Fruit fly (Drosophila melanogaster) whole organism, embryonic: ENCODE data around the gene CG9393.

Source experiments
- B-H2 ChIP-seq: fragments of 200-800 bp; sonication (Bioruptor generic); optimal IDR thresholded peaks from 2 replicates; lab custom pipeline; 2018; ENCODE audit warnings: missing biosample characterization, mild to moderate bottlenecking, missing genetic modification characterization
- CG10209 ChIP-seq: fragments of 200-800 bp; sonication (Bioruptor generic); optimal IDR thresholded peaks from 3 replicates; lab custom pipeline; 2017; ENCODE audit warnings: missing biosample characterization, mild to moderate bottlenecking, missing genetic modification characterization, missing genetic modification reagents
- CG10274 ChIP-seq: fragments of 200-800 bp; sonication (Bioruptor generic); optimal IDR thresholded peaks from 3 replicates; lab custom pipeline; 2017; ENCODE audit warnings: missing biosample characterization, mild to moderate bottlenecking, missing genetic modification characterization
- CG11456 ChIP-seq: fragments of 200-800 bp; sonication (Bioruptor generic); IDR thresholded peaks from 3 replicates; pipeline ENCODE4 v1.3.6; 2022; ENCODE audit warnings: missing biosample characterization, missing genetic modification characterization
- CG12155 ChIP-seq: fragments of 200-800 bp; sonication (Bioruptor generic); optimal IDR thresholded peaks from 3 replicates; lab custom pipeline; 2016; ENCODE audit warnings: missing biosample characterization, missing genetic modification characterization
- CG13123 ChIP-seq: fragments of 200-800 bp; sonication (Bioruptor generic); optimal IDR thresholded peaks from 2 replicates; lab custom pipeline; 2016; ENCODE audit warnings: missing biosample characterization, missing genetic modification characterization
- CG14014 ChIP-seq: fragments of 200-800 bp; sonication (Bioruptor generic); IDR thresholded peaks from 2 replicates; pipeline ENCODE4 v1.3.6; 2022; ENCODE audit warnings: missing biosample characterization, missing genetic modification characterization
- CG17568 ChIP-seq: fragments of 200-800 bp; sonication (Bioruptor generic); optimal IDR thresholded peaks from 2 replicates; lab custom pipeline; 2018; ENCODE audit warnings: missing biosample characterization, mild to moderate bottlenecking, missing genetic modification characterization, moderate library complexity
- CG18011 ChIP-seq: fragments of 200-800 bp; sonication (Bioruptor generic); optimal IDR thresholded peaks from 2 replicates; lab custom pipeline; 2017; ENCODE audit warnings: missing biosample characterization, missing genetic modification characterization, mild to moderate bottlenecking, moderate library complexity, missing genotype
- CG2116 ChIP-seq: fragments of 200-800 bp; sonication (Bioruptor generic); optimal IDR thresholded peaks from 3 replicates; lab custom pipeline; 2018; ENCODE audit warnings: missing biosample characterization, mild to moderate bottlenecking, missing genetic modification characterization
- CG42726 ChIP-seq: fragments of 200-800 bp; sonication (Bioruptor generic); IDR thresholded peaks from 2 replicates; pipeline ENCODE4 v1.3.6; 2022; ENCODE audit warnings: missing biosample characterization, missing genetic modification characterization; ENCODE audit not compliant: partially characterized antibody
- CG6272 ChIP-seq: fragments of 200-800 bp; sonication (Bioruptor generic); IDR thresholded peaks from 2 replicates; pipeline ENCODE4 v1.3.6; 2022; ENCODE audit warnings: missing biosample characterization, missing genetic modification characterization
- CG6813 ChIP-seq: fragments of 200-800 bp; sonication (Bioruptor generic); optimal IDR thresholded peaks from 2 replicates; lab custom pipeline; 2017; ENCODE audit warnings: missing biosample characterization, missing genetic modification characterization, mild to moderate bottlenecking, moderate library complexity, missing genetic modification reagents
- CG8089 ChIP-seq: fragments of 200-800 bp; sonication (Bioruptor generic); optimal IDR thresholded peaks from 3 replicates; lab custom pipeline; 2016; ENCODE audit warnings: missing biosample characterization, missing genetic modification characterization
- CG9727 ChIP-seq: fragments of 200-800 bp; sonication (Bioruptor generic); optimal IDR thresholded peaks from 3 replicates; lab custom pipeline; 2017; ENCODE audit warnings: missing biosample characterization, mild to moderate bottlenecking, missing genetic modification characterization
- Doc2 ChIP-seq: fragments of 200-800 bp; sonication (Bioruptor generic); IDR thresholded peaks from 2 replicates; pipeline ENCODE4 v1.3.6; 2022; ENCODE audit warnings: missing biosample characterization, missing genetic modification characterization
- Drgx ChIP-seq: fragments of 200-800 bp; sonication (Bioruptor generic); IDR thresholded peaks from 2 replicates; pipeline ENCODE4 v1.3.6; 2022; ENCODE audit warnings: missing biosample characterization, missing genetic modification characterization
- Gsc ChIP-seq: fragments of 200-800 bp; sonication (Bioruptor generic); IDR thresholded peaks from 2 replicates; pipeline ENCODE4 v1.3.6; 2022; ENCODE audit warnings: missing biosample characterization, missing genetic modification characterization
- Hmr ChIP-seq: fragments of 200-800 bp; sonication (Bioruptor generic); optimal IDR thresholded peaks from 3 replicates; lab custom pipeline; 2017; ENCODE audit warnings: mild to moderate bottlenecking, missing biosample characterization, missing genetic modification reagents, missing genetic modification characterization
- Hmx ChIP-seq: fragments of 200-800 bp; sonication (Bioruptor generic); optimal IDR thresholded peaks from 2 replicates; lab custom pipeline; 2016; ENCODE audit warnings: missing biosample characterization, missing genetic modification characterization
- Kr ChIP-seq: fragments of 200-800 bp; sonication (Bioruptor generic); optimal IDR thresholded peaks from 2 replicates; lab custom pipeline; 2017; ENCODE audit warnings: missing biosample characterization, mild to moderate bottlenecking, missing genetic modification characterization
- Lpt ChIP-seq: fragments of >200 bp; optimal IDR thresholded peaks from 2 replicates; lab custom pipeline; 2018; ENCODE audit warnings: missing biosample characterization, missing genetic modification characterization
- Neu2 ChIP-seq: fragments of 200-800 bp; sonication (Bioruptor generic); optimal IDR thresholded peaks from 3 replicates; lab custom pipeline; 2016; ENCODE audit warnings: missing biosample characterization, missing genetic modification characterization, borderline replicate concordance
- Opbp ChIP-seq: fragments of 200-800 bp; sonication (Bioruptor generic); IDR thresholded peaks from 3 replicates; pipeline ENCODE4 v1.3.6; 2022; ENCODE audit warnings: missing biosample characterization, missing genetic modification characterization; ENCODE audit not compliant: partially characterized antibody
- Sin3A ChIP-seq: fragments of >200 bp; optimal IDR thresholded peaks from 2 replicates; lab custom pipeline; 2018
- Sry-β ChIP-seq: fragments of 200-800 bp; sonication (Bioruptor generic); optimal IDR thresholded peaks from 2 replicates; lab custom pipeline; 2018; ENCODE audit warnings: missing biosample characterization, mild to moderate bottlenecking, missing genetic modification characterization, moderate library complexity
- YL-1 ChIP-seq: fragments of 200-800 bp; sonication (Bioruptor generic); optimal IDR thresholded peaks from 3 replicates; lab custom pipeline; 2017; ENCODE audit warnings: missing biosample characterization, mild to moderate bottlenecking, missing genetic modification characterization
- ab ChIP-seq: fragments of 200-800 bp; sonication (Bioruptor generic); optimal IDR thresholded peaks from 2 replicates; lab custom pipeline; 2016; ENCODE audit warnings: missing biosample characterization, missing genetic modification characterization
- aop ChIP-seq: fragments of 200-800 bp; sonication (Bioruptor generic); IDR thresholded peaks from 2 replicates; pipeline ENCODE4 v1.3.6; 2022; ENCODE audit warnings: missing biosample characterization, missing genetic modification characterization
- bab2 ChIP-seq: fragments of 200-800 bp; sonication (Bioruptor generic); optimal IDR thresholded peaks from 2 replicates; lab custom pipeline; 2016; ENCODE audit warnings: missing biosample characterization, missing genetic modification characterization
- bsh ChIP-seq, 2 experiments: fragments of 200-800 bp; sonication (Bioruptor generic); optimal IDR thresholded peaks; 2 replicates each; lab custom pipeline; 2017 to 2018; ENCODE audit warnings: mild to moderate bottlenecking in 2 of 2, missing biosample characterization in 2 of 2, missing genetic modification characterization in 2 of 2, moderate library complexity in 1 of 2
- btn ChIP-seq: fragments of 200-800 bp; sonication (Bioruptor generic); optimal IDR thresholded peaks from 2 replicates; lab custom pipeline; 2016; ENCODE audit warnings: missing biosample characterization, missing genetic modification characterization
- chinmo ChIP-seq: fragments of 200-800 bp; sonication (Bioruptor generic); IDR thresholded peaks from 4 replicates; pipeline ENCODE4 v1.3.6; 2022; ENCODE audit warnings: missing biosample characterization, missing genetic modification characterization; ENCODE audit not compliant: partially characterized antibody
- disco-r ChIP-seq: fragments of 200-800 bp; sonication (Bioruptor generic); optimal IDR thresholded peaks from 2 replicates; lab custom pipeline; 2016; ENCODE audit warnings: missing biosample characterization, missing genetic modification characterization
- fd102C ChIP-seq: fragments of 200-800 bp; sonication (Bioruptor generic); optimal IDR thresholded peaks from 2 replicates; lab custom pipeline; 2018; ENCODE audit warnings: missing biosample characterization, mild to moderate bottlenecking, missing genetic modification characterization, moderate library complexity
- fru ChIP-seq: fragments of >200 bp; optimal IDR thresholded peaks from 2 replicates; lab custom pipeline; 2017
- kni ChIP-seq: fragments of 200-800 bp; sonication (Bioruptor generic); optimal IDR thresholded peaks from 3 replicates; lab custom pipeline; 2017; ENCODE audit warnings: mild to moderate bottlenecking, missing biosample characterization, missing genetic modification reagents, missing genetic modification characterization
- lola ChIP-seq, 3 experiments: fragments of >200 bp in 2 of 3; fragments of 200-800 bp in 1 of 3; sonication (Bioruptor generic) in 1 of 3; optimal IDR thresholded peaks; 2 replicates each; lab custom pipeline; 2017 to 2019; ENCODE audit warnings: missing biosample characterization in 3 of 3, missing genetic modification characterization in 3 of 3, mild to moderate bottlenecking in 1 of 3, moderate library complexity in 1 of 3
- luna ChIP-seq: fragments of 200-800 bp; sonication (Bioruptor generic); optimal IDR thresholded peaks from 2 replicates; lab custom pipeline; 2016; ENCODE audit warnings: missing biosample characterization, missing genetic modification characterization
- pfk ChIP-seq: fragments of 200-800 bp; sonication (Bioruptor generic); optimal IDR thresholded peaks from 2 replicates; lab custom pipeline; 2018; ENCODE audit warnings: missing biosample characterization, mild to moderate bottlenecking, missing genetic modification characterization, moderate library complexity
- pnt ChIP-seq: fragments of 200-800 bp; sonication (Bioruptor generic); optimal IDR thresholded peaks from 3 replicates; lab custom pipeline; 2016; ENCODE audit warnings: missing biosample characterization, missing genetic modification characterization
- psq ChIP-seq: fragments of 200-800 bp; sonication (Bioruptor generic); optimal IDR thresholded peaks from 2 replicates; lab custom pipeline; 2017; ENCODE audit warnings: missing biosample characterization, missing genetic modification characterization
- pum ChIP-seq: fragments of 200-800 bp; sonication (Bioruptor generic); optimal IDR thresholded peaks from 2 replicates; lab custom pipeline; 2016; ENCODE audit warnings: missing biosample characterization, missing genetic modification characterization
- scrt ChIP-seq: fragments of 200-800 bp; sonication (Bioruptor generic); optimal IDR thresholded peaks from 2 replicates; lab custom pipeline; 2018; ENCODE audit warnings: missing biosample characterization, mild to moderate bottlenecking, missing genetic modification characterization, moderate library complexity
- sd ChIP-seq: fragments of 200-800 bp; sonication (Bioruptor generic); optimal IDR thresholded peaks from 3 replicates; lab custom pipeline; 2018; ENCODE audit warnings: missing biosample characterization, mild to moderate bottlenecking, missing genetic modification characterization, moderate library complexity
- tll ChIP-seq, 2 experiments: fragments of 200-800 bp in 1 of 2; fragments of >200 bp in 1 of 2; sonication (Bioruptor generic) in 1 of 2; optimal IDR thresholded peaks; 2 replicates each; lab custom pipeline; 2017 to 2019; ENCODE audit warnings: missing biosample characterization in 2 of 2, missing genetic modification characterization in 2 of 2, mild to moderate bottlenecking in 1 of 2, moderate library complexity in 1 of 2
- tup ChIP-seq: fragments of 200-800 bp; sonication (Bioruptor generic); optimal IDR thresholded peaks from 2 replicates; lab custom pipeline; 2016; ENCODE audit warnings: missing biosample characterization, mild to moderate bottlenecking, missing genetic modification characterization, moderate library complexity
- usp ChIP-seq: fragments of >200 bp; optimal IDR thresholded peaks from 2 replicates; lab custom pipeline; 2017; ENCODE audit warnings: missing biosample characterization, missing genetic modification characterization
- wdn ChIP-seq: fragments of 200-800 bp; sonication (Bioruptor generic); IDR thresholded peaks from 2 replicates; pipeline ENCODE4 v1.3.6; 2022; ENCODE audit warnings: missing biosample characterization, missing genetic modification characterization

CG9393 gene

dm6 chr3R:9555334-9555974 is 8.0 kb downstream of the CG9393 start, which contains the start of the genes CG9386 and BckdhA (continued):
- peak; percentile 32 for TF ChIP-seq CG10209 (GFP tag; lab: Kevin White, UChicago)
- peak; percentile 65 for TF ChIP-seq bab2 (GFP tag; lab: Kevin White, UChicago)
- no peak for TF ChIP-seq psq (GFP tag; lab: Kevin White, UChicago)
- no peak for TF ChIP-seq pfk (GFP tag; lab: Kevin White, UChicago)
- peak; percentile 32 for TF ChIP-seq Hmx (GFP tag; lab: Kevin White, UChicago)
- TF ChIP-seq btn (GFP tag; lab: Kevin White, UChicago): no peak
- no peak for TF ChIP-seq tup (GFP tag; lab: Kevin White, UChicago)
- no peak for TF ChIP-seq Kr
- TF ChIP-seq YL-1 (GFP tag; lab: Kevin White, UChicago): peak; percentile 62
- TF ChIP-seq pnt: peak; percentile 34
- TF ChIP-seq sd (tag; lab: Kevin White, UChicago): peak; percentile 6
- TF ChIP-seq Doc2 (GFP tag; lab: Robert Waterston, UW): no peak
- peak; percentile 81 for TF ChIP-seq CG2116 (GFP tag; lab: Kevin White, UChicago)
- TF ChIP-seq CG13123 (GFP tag; lab: Kevin White, UChicago): peak; percentile 20
- no peak for TF ChIP-seq Drgx (GFP tag; lab: Robert Waterston, UW)
- no peak for TF ChIP-seq ab (GFP tag; lab: Kevin White, UChicago)
- TF ChIP-seq aop: no peak
- peak; percentile 72; the same call in 1 of the 4 replicates for TF ChIP-seq chinmo
- TF ChIP-seq CG12155 (GFP tag; lab: Kevin White, UChicago): peak; percentile 50
- TF ChIP-seq Lpt: no peak
- peak; percentile 57; the same call in 2 of the 3 replicates for TF ChIP-seq CG11456 (GFP tag; lab: Robert Waterston, UW)
- TF ChIP-seq Sin3A: peak; percentile 24
- TF ChIP-seq CG8089: peak; percentile 28
- no peak for TF ChIP-seq fru (lab: Kevin White, UChicago)
- TF ChIP-seq tll (GFP tag; optimal IDR thresholded peaks at IDR 0.05; lab: Kevin White, UChicago): no peak
- no peak for TF ChIP-seq Gsc (GFP tag; lab: Robert Waterston, UW)
- TF ChIP-seq CG6813 (GFP tag; lab: Kevin White, UChicago): no peak
- no peak for TF ChIP-seq disco-r (GFP tag; lab: Kevin White, UChicago)
- peak; percentile 49 for TF ChIP-seq scrt (GFP tag; lab: Kevin White, UChicago)
- TF ChIP-seq CG18011 (GFP tag; lab: Kevin White, UChicago): peak; percentile 2
- TF ChIP-seq B-H2 (GFP tag; lab: Kevin White, UChicago): peak; percentile 45
- peak; percentile 68 for TF ChIP-seq CG9727 (GFP tag; lab: Kevin White, UChicago)
- no peak for TF ChIP-seq CG17568 (GFP tag; lab: Kevin White, UChicago)
- TF ChIP-seq CG10274 (GFP tag; lab: Kevin White, UChicago): no peak
- TF ChIP-seq lola (GFP tag; optimal IDR thresholded peaks at IDR 0.05; lab: Kevin White, UChicago): peak in 1 of 3 experiments; percentile 48
- TF ChIP-seq Opbp (GFP tag; lab: Robert Waterston, UW): 0 out of 3 replicates have a peak, but pooled peaks have one; percentile 5
- peak in 1 of 2 experiments; percentile 15 for TF ChIP-seq bsh (GFP tag; optimal IDR thresholded peaks at IDR 0.05; lab: Kevin White, UChicago)
- no peak for TF ChIP-seq Neu2 (GFP tag; lab: Kevin White, UChicago)
- TF ChIP-seq luna (GFP tag; lab: Kevin White, UChicago): no peak
- TF ChIP-seq Hmr (GFP tag; lab: Kevin White, UChicago): peak; percentile 42
- peak; percentile 33 for TF ChIP-seq Sry-β
- TF ChIP-seq usp: no peak
- TF ChIP-seq CG14014: peak; percentile 46; the same call in 1 of the 2 replicates
- TF ChIP-seq wdn (GFP tag; lab: Robert Waterston, UW): no peak
- TF ChIP-seq CG6272 (GFP tag; lab: Robert Waterston, UW): peak; percentile 37; the same call in 1 of the 2 replicates
- TF ChIP-seq fd102C (GFP tag; lab: Kevin White, UChicago): no peak
- TF ChIP-seq CG42726 (GFP tag; lab: Robert Waterston, UW): peak; percentile 50; the same call in 1 of the 2 replicates
- no peak for TF ChIP-seq kni (GFP tag; lab: Kevin White, UChicago)
- peak; percentile 34 for TF ChIP-seq pum (GFP tag; lab: Kevin White, UChicago)
